Worm (Caenorhabditis elegans): ENCODE results near the gene T09D3.3.

- TF ChIP-seq egl-27 (tag; optimal IDR thresholded peaks at IDR 0.05) (no peak), skn-1 (tag; optimal IDR thresholded peaks at IDR 0.05) (no peak)
Observed at ce11 chrV:5330967-5331366, 18.4 kb downstream of the T09D3.3 start, which contains the start of gene srg-26.
